1 fruit fly cellular context compared by ENCODE assay signal in the genomic region with DNA sequence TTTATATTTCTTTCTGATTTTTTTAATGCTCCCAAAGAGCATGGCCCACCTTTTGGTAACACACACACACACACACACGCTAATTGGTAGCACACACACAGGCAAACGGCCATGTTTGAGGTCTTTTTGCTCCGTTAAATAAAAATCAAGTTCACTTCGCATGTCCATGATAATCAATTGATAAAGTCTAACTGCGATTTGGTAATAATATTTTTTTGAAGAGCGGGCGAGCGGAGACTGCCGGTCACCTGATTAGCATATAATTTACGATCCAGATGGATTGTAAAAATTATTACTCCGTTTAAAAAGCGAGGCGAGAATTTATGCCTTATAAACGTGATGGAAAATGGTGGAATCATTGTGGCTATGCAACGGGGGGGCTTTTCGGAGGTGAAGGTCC.
TF ChIP-seq lines count a peak whose summit lies in the region.

No protein-coding gene starts in this region.

TF ChIP-seq in whole organism, embryonic, 481 proteins besides CTCF, POLR2A, EP300 and RAD21 (continued from another document):
- TF ChIP-seq D (optimal IDR thresholded peaks at IDR 0.05; lab: Kevin White, UChicago) (no peak), D (GFP tag; optimal IDR thresholded peaks at IDR 0.05; lab: Kevin White, UChicago) (no peak), CG33557 (GFP tag; optimal IDR thresholded peaks at IDR 0.05; lab: Kevin White, UChicago) (no peak), Meics (GFP tag; optimal IDR thresholded peaks at IDR 0.05; lab: Kevin White, UChicago) (no peak), CG8765 (GFP tag; IDR thresholded peaks at IDR 0.05; lab: Robert Waterston, UW) (no peak), CG18764 (GFP tag; optimal IDR thresholded peaks at IDR 0.05; lab: Kevin White, UChicago) (no peak), grau (tag; optimal IDR thresholded peaks at IDR 0.05; lab: Kevin White, UChicago) (no peak), mirr (GFP tag; optimal IDR thresholded peaks at IDR 0.05; lab: Kevin White, UChicago) (no peak), stc (GFP tag; IDR thresholded peaks at IDR 0.05; lab: Robert Waterston, UW) (no peak), CG34224 (GFP tag; IDR thresholded peaks at IDR 0.05; lab: Robert Waterston, UW; ENCODE audit: partially characterized antibody) (no peak), CG2678 (tag; optimal IDR thresholded peaks at IDR 0.05; lab: Kevin White, UChicago) (peak; percentile 1), CG9437 (GFP tag; optimal IDR thresholded peaks at IDR 0.05; lab: Kevin White, UChicago) (no peak), CG30020 (tag; optimal IDR thresholded peaks at IDR 0.05; lab: Kevin White, UChicago) (no peak), Opbp (GFP tag; IDR thresholded peaks at IDR 0.05; lab: Robert Waterston, UW; ENCODE audit: partially characterized antibody) (no peak), sc (optimal IDR thresholded peaks at IDR 0.05; lab: Kevin White, UChicago) (no peak), sc (GFP tag; optimal IDR thresholded peaks at IDR 0.05; lab: Kevin White, UChicago) (no peak), CG6689 (GFP tag; IDR thresholded peaks at IDR 0.05; lab: Robert Waterston, UW) (no peak), Ptx1 (GFP tag; IDR thresholded peaks at IDR 0.05; lab: Robert Waterston, UW) (no peak)
